Worm (Caenorhabditis elegans): ENCODE data around the gene srx-3.

The srx-3 gene

ce11 chrV:9005243-9005642 lies at the start of gene srx-3:
srx-3 (plus strand) TSS chrV:9005543.
- TF ChIP-seq M03D4.4 (tag; optimal IDR thresholded peaks at IDR 0.05) (no peak), mep-1 (tag; optimal IDR thresholded peaks at IDR 0.05) (no peak), nhr-12 (tag; optimal IDR thresholded peaks at IDR 0.05) (no peak), ceh-43 (GFP tag; optimal IDR thresholded peaks at IDR 0.05) (no peak), pha-4 (tag; optimal IDR thresholded peaks at IDR 0.05) (no peak), lin-32 (GFP tag; optimal IDR thresholded peaks at IDR 0.05) (no peak), ceh-83 (GFP tag; optimal IDR thresholded peaks at IDR 0.05) (no peak), elt-1 (tag; optimal IDR thresholded peaks at IDR 0.05; ENCODE audit: borderline replicate concordance, insufficient read depth) (no peak), flh-1 (GFP tag; optimal IDR thresholded peaks at IDR 0.05) (no peak), blmp-1 (tag; optimal IDR thresholded peaks at IDR 0.05) (no peak), zip-8 (tag; optimal IDR thresholded peaks at IDR 0.05) (no peak)

ce11 chrV:8956387-8957095 lies 48.8 kb upstream of the srx-3 start, which contains the start of gene ttc-17:
ttc-17 (plus strand) TSS chrV:8957045.
- TF ChIP-seq ztf-11 (tag; optimal IDR thresholded peaks at IDR 0.05) (no peak), ces-1 (GFP tag; optimal IDR thresholded peaks at IDR 0.05) (peak; percentile 34), ham-2 (GFP tag; optimal IDR thresholded peaks at IDR 0.05) (peak; percentile 17)

ce11 chrV:8964055-8964758 lies 41.1 kb upstream of the srx-3 start, which contains the start of gene nhr-44:
nhr-44 (minus strand) TSS chrV:8964105.
- TF ChIP-seq nhr-237 (tag; optimal IDR thresholded peaks at IDR 0.05) (no peak), mep-1 (tag; optimal IDR thresholded peaks at IDR 0.05) (no peak), unc-120 (tag; optimal IDR thresholded peaks at IDR 0.05; ENCODE audit: poor library complexity, severe bottlenecking) (no peak), ham-2 (GFP tag; optimal IDR thresholded peaks at IDR 0.05) (no peak), ztf-11 (tag; optimal IDR thresholded peaks at IDR 0.05) (no peak), elt-1 (tag; optimal IDR thresholded peaks at IDR 0.05; ENCODE audit: borderline replicate concordance, insufficient read depth) (peak; percentile 18), blmp-1 (tag; optimal IDR thresholded peaks at IDR 0.05) (no peak), nhr-76 (tag; optimal IDR thresholded peaks at IDR 0.05) (no peak), pha-4 (tag; optimal IDR thresholded peaks at IDR 0.05) (peak; percentile 50), sptf-1 (tag; optimal IDR thresholded peaks at IDR 0.05) (no peak), drap-1 (GFP tag; optimal IDR thresholded peaks at IDR 0.05) (no peak), ceh-83 (GFP tag; optimal IDR thresholded peaks at IDR 0.05) (no peak), lin-13 (tag; optimal IDR thresholded peaks at IDR 0.05) (no peak), ceh-39 (tag; optimal IDR thresholded peaks at IDR 0.05) (no peak)

- TF ChIP-seq unc-120 (tag; optimal IDR thresholded peaks at IDR 0.05; ENCODE audit: poor library complexity, severe bottlenecking): no peak
- no peak for TF ChIP-seq ceh-43 (GFP tag; optimal IDR thresholded peaks at IDR 0.05)
- TF ChIP-seq mls-2 (tag; optimal IDR thresholded peaks at IDR 0.05): no peak
- no peak for TF ChIP-seq ceh-83 (GFP tag; optimal IDR thresholded peaks at IDR 0.05)
- no peak for TF ChIP-seq cnd-1 (tag; optimal IDR thresholded peaks at IDR 0.05)
- no peak for TF ChIP-seq lin-13 (tag; optimal IDR thresholded peaks at IDR 0.05)
- TF ChIP-seq hlh-1 (tag; optimal IDR thresholded peaks at IDR 0.05): no peak
- no peak for TF ChIP-seq nhr-237 (tag; optimal IDR thresholded peaks at IDR 0.05)
- no peak for TF ChIP-seq unc-62 (GFP tag; optimal IDR thresholded peaks at IDR 0.05)
- TF ChIP-seq pha-4 (tag; optimal IDR thresholded peaks at IDR 0.05): no peak
- TF ChIP-seq elt-3 (tag; optimal IDR thresholded peaks at IDR 0.05): no peak
- no peak for TF ChIP-seq blmp-1 (tag; optimal IDR thresholded peaks at IDR 0.05)
- TF ChIP-seq mep-1 (tag; optimal IDR thresholded peaks at IDR 0.05): no peak
Observed at ce11 chrV:8966086-8966485, 39.3 kb upstream of the srx-3 start, which contains the start of gene nhr-219. nhr-219 (minus strand) TSS chrV:8966186.

- TF ChIP-seq zip-8 (tag; optimal IDR thresholded peaks at IDR 0.05): no peak
- no peak for TF ChIP-seq lin-32 (GFP tag; optimal IDR thresholded peaks at IDR 0.05)
- TF ChIP-seq ceh-39 (tag; optimal IDR thresholded peaks at IDR 0.05): no peak
- TF ChIP-seq lsy-2 (tag; optimal IDR thresholded peaks at IDR 0.05): no peak
- no peak for TF ChIP-seq snpc-4 (tag; optimal IDR thresholded peaks at IDR 0.05)
Observed at ce11 chrV:8972271-8972670, 33.1 kb upstream of the srx-3 start, which contains the start of gene nhr-195. nhr-195 (minus strand) TSS chrV:8972371.

All from whole organism, mixed stage, embryonic.